Worm (Caenorhabditis elegans) whole organism, L2 larva: ENCODE measurements around the gene fipr-7.
A peak's percentile ranks its signal among the peaks of the same experiment; 100 is the strongest.

Source experiments
- C34F6.9 ChIP-seq: fragments of 150-350 bp; optimal IDR thresholded peaks from 2 replicates; lab custom pipeline; 2014; ENCODE audit warnings: missing biosample characterization, missing genetic modification characterization
- F13H6.1 ChIP-seq: sonication (generic microtip); optimal IDR thresholded peaks from 2 replicates; lab custom pipeline; 2016; ENCODE audit warnings: missing genetic modification characterization, missing compliant biosample characterization
- R02D3.7 ChIP-seq: fragments of 150-350 bp; optimal IDR thresholded peaks from 2 replicates; lab custom pipeline; 2014; ENCODE audit warnings: missing biosample characterization, missing genetic modification characterization
- Y55F3AM.14 ChIP-seq: fragments of 200-800 bp; sonication (Bioruptor generic); optimal IDR thresholded peaks from 2 replicates; lab custom pipeline; 2018; ENCODE audit warnings: mild to moderate bottlenecking, missing genetic modification characterization, missing compliant biosample characterization
- alr-1 ChIP-seq: fragments of 150-350 bp; optimal IDR thresholded peaks from 2 replicates; lab custom pipeline; 2014; ENCODE audit warnings: missing biosample characterization, missing genetic modification characterization
- aly-2 ChIP-seq: fragments of 150-350 bp; optimal IDR thresholded peaks from 2 replicates; lab custom pipeline; 2014; ENCODE audit warnings: missing biosample characterization, missing genetic modification characterization
- ama-1 ChIP-seq: fragments of 150-350 bp; optimal IDR thresholded peaks from 2 replicates; lab custom pipeline; 2018; ENCODE audit warnings: inconsistent platforms
- ceh-82 ChIP-seq: fragments of 150-350 bp; optimal IDR thresholded peaks from 2 replicates; lab custom pipeline; 2014; ENCODE audit warnings: missing biosample characterization, missing genetic modification characterization
- dmd-4 ChIP-seq: sonication (generic microtip); optimal IDR thresholded peaks from 2 replicates; lab custom pipeline; 2017; ENCODE audit warnings: missing biosample characterization, missing genetic modification characterization
- egl-27 ChIP-seq: sonication (generic microtip); optimal IDR thresholded peaks from 3 replicates; lab custom pipeline; 2017; ENCODE audit warnings: missing biosample characterization, missing genetic modification reagents, missing genetic modification characterization
- elt-3 ChIP-seq: sonication (generic microtip); optimal IDR thresholded peaks from 2 replicates; lab custom pipeline; 2017; ENCODE audit warnings: missing biosample characterization, missing genetic modification characterization
- fos-1 ChIP-seq: fragments of 150-350 bp; optimal IDR thresholded peaks from 2 replicates; lab custom pipeline; 2014; ENCODE audit warnings: missing biosample characterization, missing genetic modification characterization
- lin-11 ChIP-seq: fragments of 150-350 bp; sonication (generic microtip); optimal IDR thresholded peaks from 2 replicates; lab custom pipeline; 2014; ENCODE audit warnings: missing biosample characterization, missing genetic modification characterization, inconsistent platforms, mixed read lengths
- lin-39 ChIP-seq: fragments of 150-350 bp; optimal IDR thresholded peaks from 2 replicates; lab custom pipeline; 2014; ENCODE audit warnings: missing biosample characterization, missing genetic modification reagents, missing genetic modification characterization
- lsy-2 ChIP-seq, 2 experiments: fragments of 150-350 bp in 1 of 2; sonication (generic microtip) in 1 of 2; optimal IDR thresholded peaks; 2 replicates each; lab custom pipeline; 2014 to 2017; ENCODE audit warnings: missing biosample characterization in 2 of 2, missing genetic modification characterization in 2 of 2
- mab-5 ChIP-seq: fragments of 150-350 bp; optimal IDR thresholded peaks from 2 replicates; lab custom pipeline; 2014; ENCODE audit warnings: missing biosample characterization, missing genetic modification characterization
- mdl-1 ChIP-seq, 2 experiments: fragments of 150-350 bp in 1 of 2; sonication (generic microtip) in 1 of 2; optimal IDR thresholded peaks; 2 replicates each; lab custom pipeline; 2017; ENCODE audit warnings: missing biosample characterization in 2 of 2, missing genetic modification characterization in 2 of 2
- nhr-10 ChIP-seq: sonication (generic microtip); optimal IDR thresholded peaks from 2 replicates; lab custom pipeline; 2017; ENCODE audit warnings: missing biosample characterization, missing genetic modification characterization
- nhr-129 ChIP-seq: fragments of 150-350 bp; optimal IDR thresholded peaks from 2 replicates; lab custom pipeline; 2014; ENCODE audit warnings: missing biosample characterization, missing genetic modification characterization
- nhr-23 ChIP-seq: fragments of 150-350 bp; optimal IDR thresholded peaks from 2 replicates; lab custom pipeline; 2014; ENCODE audit warnings: missing biosample characterization, missing genetic modification reagents, missing genetic modification characterization
- nhr-25 ChIP-seq: fragments of 150-350 bp; sonication (generic microtip); optimal IDR thresholded peaks from 3 replicates; lab custom pipeline; 2014; ENCODE audit warnings: missing biosample characterization, missing genetic modification characterization
- nhr-77 ChIP-seq: fragments of 150-350 bp; optimal IDR thresholded peaks from 2 replicates; lab custom pipeline; 2014; ENCODE audit warnings: missing biosample characterization, missing genetic modification characterization
- sem-4 ChIP-seq: fragments of 150-350 bp; optimal IDR thresholded peaks from 2 replicates; lab custom pipeline; 2014; ENCODE audit warnings: missing biosample characterization, missing genetic modification reagents, missing genetic modification characterization
- skn-1 ChIP-seq: sonication (generic microtip); optimal IDR thresholded peaks from 2 replicates; lab custom pipeline; 2017; ENCODE audit warnings: missing biosample characterization, missing genetic modification characterization
- sma-3 ChIP-seq: sonication (generic microtip); optimal IDR thresholded peaks from 2 replicates; lab custom pipeline; 2016; ENCODE audit warnings: missing genetic modification reagents, missing genetic modification characterization, missing compliant biosample characterization
- sma-9 ChIP-seq, 2 experiments: fragments of 150-350 bp in 1 of 2; sonication (generic microtip) in 1 of 2; optimal IDR thresholded peaks; 2 replicates each; lab custom pipeline; 2014 to 2016; ENCODE audit warnings: missing genetic modification characterization in 2 of 2, mild to moderate bottlenecking in 1 of 2, missing biosample characterization in 1 of 2, missing compliant biosample characterization in 1 of 2, missing genetic modification reagents in 1 of 2, moderate library complexity in 1 of 2
- snpc-4 ChIP-seq: fragments of 150-350 bp; optimal IDR thresholded peaks from 2 replicates; lab custom pipeline; 2014; ENCODE audit warnings: missing biosample characterization, missing genetic modification characterization
- unc-39 ChIP-seq: fragments of 150-350 bp; optimal IDR thresholded peaks from 2 replicates; lab custom pipeline; 2014; ENCODE audit warnings: missing biosample characterization, missing genetic modification characterization
- unc-55 ChIP-seq: fragments of 150-350 bp; sonication (generic microtip); optimal IDR thresholded peaks from 3 replicates; lab custom pipeline; 2014; ENCODE audit warnings: missing biosample characterization, missing genetic modification reagents, missing genetic modification characterization
- unc-62 ChIP-seq: fragments of 150-350 bp; optimal IDR thresholded peaks from 2 replicates; lab custom pipeline; 2014; ENCODE audit warnings: missing biosample characterization, missing genetic modification reagents, missing genetic modification characterization
- zag-1 ChIP-seq: fragments of 150-350 bp; optimal IDR thresholded peaks from 2 replicates; lab custom pipeline; 2014; ENCODE audit warnings: missing biosample characterization, missing genetic modification characterization
- ztf-1 ChIP-seq: fragments of 200-800 bp; sonication (Bioruptor generic); conservative IDR thresholded peaks from 2 replicates; pipeline ENCODE4 v1.3.6; 2022; ENCODE audit warnings: missing genetic modification characterization, missing compliant biosample characterization
- ztf-11 ChIP-seq: sonication (generic microtip); optimal IDR thresholded peaks from 2 replicates; lab custom pipeline; 2017; ENCODE audit warnings: missing biosample characterization, missing genetic modification characterization
- ztf-4 ChIP-seq: fragments of 150-350 bp; optimal IDR thresholded peaks from 2 replicates; lab custom pipeline; 2014; ENCODE audit warnings: missing biosample characterization, missing genetic modification characterization

fipr-7 gene

DNA sequence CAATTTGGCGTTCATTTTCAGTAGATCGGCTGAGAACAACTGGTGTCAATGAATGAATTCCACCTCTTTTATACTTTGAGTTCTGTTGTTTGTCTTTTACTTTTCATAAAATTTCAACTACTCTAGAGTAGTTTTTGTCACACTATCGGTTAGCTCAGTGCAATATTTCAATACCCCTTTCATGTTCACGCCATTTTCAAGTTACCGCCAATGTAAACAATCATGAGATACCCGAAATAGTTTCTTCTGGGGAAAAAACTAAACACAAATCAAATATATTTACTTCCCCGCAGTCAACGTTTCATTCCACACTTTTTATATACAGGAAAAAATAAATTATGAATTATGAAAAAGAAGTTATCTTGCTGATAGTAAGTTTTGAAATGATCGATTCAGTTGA is 1.3 kb upstream of the fipr-7 start, which contains the start of gene fipr-4:
Gene fipr-4, minus strand, starts transcription at position 101 of the 400 bp plus-strand sequence.
- TF ChIP-seq ceh-82 (tag; lab: Kevin White, UChicago), result no peak
- TF ChIP-seq F13H6.1, result peak; percentile 9

DNA sequence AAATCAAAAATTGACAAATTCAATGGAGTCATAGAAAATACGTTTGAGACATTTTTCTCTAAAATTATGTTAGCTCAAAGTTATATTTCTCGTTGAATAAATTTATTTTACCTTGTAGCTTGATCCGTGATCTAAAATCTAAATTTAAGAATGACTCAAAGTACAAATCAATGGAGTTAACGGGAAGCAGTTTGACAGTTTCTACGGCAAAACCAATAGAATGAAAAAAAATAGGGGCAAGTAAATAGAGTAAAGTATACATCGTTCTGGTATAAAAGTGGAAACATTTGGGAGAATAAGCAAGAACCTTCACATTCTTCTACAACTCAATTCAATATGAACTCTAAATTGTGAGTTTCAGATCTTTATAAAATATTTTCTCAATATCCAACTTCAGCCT is 1.3 kb downstream of the fipr-7 start, which contains the start of gene fipr-6:
Gene fipr-6, plus strand, starts transcription at position 301 of the 400 bp plus-strand sequence.
- TF ChIP-seq fos-1 (tag; lab: Kevin White, UChicago) (no peak), mdl-1 (tag; optimal IDR thresholded peaks at IDR 0.05; lab: Kevin White, UChicago) (no peak), dmd-4 (no peak), unc-39 (tag; lab: Kevin White, UChicago) (no peak), sma-9 (GFP tag; optimal IDR thresholded peaks at IDR 0.05; lab: Kevin White, UChicago) (no peak), sma-9 (tag; optimal IDR thresholded peaks at IDR 0.05; lab: Kevin White, UChicago) (no peak), mab-5 (tag; lab: Kevin White, UChicago) (no peak)

DNA sequence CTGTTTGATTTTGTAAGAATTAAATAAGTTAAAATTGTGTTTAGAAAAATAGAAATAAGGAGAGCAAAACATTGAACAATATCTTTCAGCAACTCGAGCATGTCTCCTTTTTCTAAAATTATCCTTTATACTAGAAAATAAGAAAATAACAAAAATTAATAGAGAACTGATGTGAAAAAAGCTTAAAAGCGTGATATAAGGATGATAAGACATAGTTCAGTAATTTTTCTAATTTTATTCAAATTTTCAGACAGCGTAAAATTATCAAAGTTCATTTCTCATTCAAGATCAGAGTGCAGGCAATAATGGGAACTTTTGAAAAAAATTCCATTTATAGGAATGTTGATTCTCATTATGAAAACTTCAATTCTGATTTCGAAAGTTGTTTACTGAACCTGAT is 3.7 kb downstream of the fipr-7 start, which contains the start of gene str-182:
Gene str-182, minus strand, starts transcription at position 101 of the 400 bp plus-strand sequence.
- TF ChIP-seq lin-39 (tag; lab: Kevin White, UChicago) (no peak), lsy-2 (tag; optimal IDR thresholded peaks at IDR 0.05; lab: Kevin White, UChicago) (no peak), nhr-10 (tag; lab: Kevin White, UChicago) (no peak), F13H6.1 (no peak), nhr-23 (tag; lab: Kevin White, UChicago) (no peak), fos-1 (tag; lab: Kevin White, UChicago) (no peak), unc-55 (GFP tag; lab: Kevin White, UChicago) (no peak), ztf-4 (no peak), nhr-129 (no peak), elt-3 (no peak), nhr-25 (tag; lab: Kevin White, UChicago) (no peak), zag-1 (no peak), aly-2 (tag; lab: Kevin White, UChicago) (no peak), unc-39 (tag; lab: Kevin White, UChicago) (no peak), snpc-4 (no peak), lin-11 (no peak), unc-62 (GFP tag; lab: Kevin White, UChicago) (no peak), egl-27 (tag; lab: Kevin White, UChicago) (no peak), ztf-1 (GFP tag; lab: Robert Waterston, UW) (no peak), skn-1 (no peak)

DNA sequence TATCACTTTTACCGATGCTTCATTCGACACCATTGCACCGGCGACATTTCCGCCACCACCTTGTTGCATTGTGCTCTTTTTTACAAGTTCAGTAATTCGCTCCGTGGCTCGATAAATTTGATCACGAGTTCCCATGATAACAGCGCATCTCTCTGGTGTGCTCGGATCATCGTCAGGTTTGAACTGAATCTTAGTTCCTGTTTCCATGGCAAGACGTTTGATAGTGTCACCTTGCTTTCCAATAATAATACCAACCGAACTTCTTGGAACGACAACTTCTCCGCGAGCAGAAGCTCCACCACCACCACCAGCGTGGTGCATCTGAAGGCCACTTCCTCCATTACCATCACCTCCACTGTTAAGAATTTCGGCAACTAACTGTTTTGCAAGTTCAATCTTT is 7.5 kb downstream of the fipr-7 start:
- TF ChIP-seq aly-2 (tag; lab: Kevin White, UChicago), result no peak
- TF ChIP-seq sem-4 (tag; lab: Kevin White, UChicago), result no peak
- TF ChIP-seq nhr-129, result no peak
- TF ChIP-seq alr-1, result no peak
- TF ChIP-seq sma-9 (GFP tag; optimal IDR thresholded peaks at IDR 0.05; lab: Kevin White, UChicago), result no peak
- no peak for TF ChIP-seq sma-9 (tag; optimal IDR thresholded peaks at IDR 0.05; lab: Kevin White, UChicago)
- no peak for TF ChIP-seq fos-1 (tag; lab: Kevin White, UChicago)
- TF ChIP-seq F13H6.1, result no peak
- TF ChIP-seq nhr-23 (tag; lab: Kevin White, UChicago), result no peak

DNA sequence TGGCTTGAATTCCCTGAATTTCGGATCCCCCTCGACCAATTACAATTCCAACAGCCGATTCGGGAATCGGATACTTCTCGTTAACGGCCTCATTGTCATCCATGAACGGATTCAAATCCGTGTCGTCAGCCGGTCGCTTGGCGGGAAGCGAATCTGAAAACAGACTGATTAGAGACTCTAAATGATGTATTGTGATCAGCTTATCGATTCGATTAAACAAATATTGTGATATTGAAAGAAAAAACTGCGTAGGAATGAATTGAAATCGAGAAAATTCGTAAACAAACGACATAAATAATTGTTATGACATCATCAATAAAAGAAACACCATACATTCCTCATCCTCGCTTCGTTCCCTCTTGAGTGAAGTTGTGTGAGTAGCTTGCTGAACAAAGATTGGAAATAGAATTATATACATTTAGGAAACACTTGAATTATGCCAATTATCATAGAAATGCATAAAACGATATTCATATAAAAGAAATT is 8.4 kb downstream of the fipr-7 start:
- no peak for TF ChIP-seq unc-55 (GFP tag; lab: Kevin White, UChicago)
- TF ChIP-seq mab-5 (tag; lab: Kevin White, UChicago), result no peak
- TF ChIP-seq zag-1, result no peak
- no peak for TF ChIP-seq nhr-77
- no peak for TF ChIP-seq sma-3
- no peak for TF ChIP-seq snpc-4
- no peak for TF ChIP-seq R02D3.7 (tag; lab: Kevin White, UChicago)
- TF ChIP-seq dmd-4, result no peak

DNA sequence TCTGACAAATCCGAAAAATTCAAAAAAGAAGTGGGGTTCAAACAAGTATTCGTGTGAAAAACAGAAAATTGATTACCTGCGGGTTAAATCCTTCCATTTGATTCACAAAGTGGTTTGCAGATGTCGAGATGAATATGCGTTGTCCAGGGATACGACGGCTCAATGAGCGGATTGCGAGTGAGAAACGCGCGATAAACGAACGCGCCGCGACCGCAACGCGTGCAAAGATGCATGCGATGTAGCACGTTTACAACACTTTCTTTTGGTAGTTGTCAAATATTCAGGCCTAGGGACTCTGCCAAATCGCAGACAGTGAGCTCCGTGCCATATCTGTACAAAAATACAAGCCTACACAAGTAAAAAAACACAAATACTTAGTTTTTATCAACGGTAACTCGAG is 9.0 kb downstream of the fipr-7 start, which contains the start of gene fubl-1:
Gene fubl-1, minus strand, starts transcription at position 202 of the 400 bp plus-strand sequence.
- TF ChIP-seq C34F6.9 (peak; percentile 50), ztf-11 (tag; lab: Kevin White, UChicago) (no peak), nhr-129 (peak; percentile 29), lin-11 (peak; percentile 64), Y55F3AM.14 (GFP tag; lab: Kevin White, UChicago) (no peak), lsy-2 (tag; optimal IDR thresholded peaks at IDR 0.05; lab: Kevin White, UChicago) (peak in 1 of 2 experiments; percentile 43), unc-55 (GFP tag; lab: Kevin White, UChicago) (peak; percentile 33), mab-5 (tag; lab: Kevin White, UChicago) (no peak), ama-1 (lab: Kevin White, UChicago) (peak; percentile 29)
